Fruit fly (Drosophila melanogaster): Measurements from ENCODE around the gene CG4497.

dm6 chr2L:7213532-7213931 is 19.1 kb upstream of the CG4497 start:
- TF ChIP-seq insv (optimal IDR thresholded peaks at IDR 0.05) (no peak), psq (optimal IDR thresholded peaks at IDR 0.05) (no peak), ttk (optimal IDR thresholded peaks at IDR 0.05) (no peak), Sin3A (optimal IDR thresholded peaks at IDR 0.05) (no peak), Myc (optimal IDR thresholded peaks at IDR 0.05) (no peak)
